Worm (Caenorhabditis elegans): Measurements from ENCODE around the gene F09B9.4.

- no peak for TF ChIP-seq zip-8 (tag; optimal IDR thresholded peaks at IDR 0.05)
- no peak for TF ChIP-seq nhr-237 (tag; optimal IDR thresholded peaks at IDR 0.05)
- no peak for TF ChIP-seq lin-13 (tag; optimal IDR thresholded peaks at IDR 0.05)
- no peak for TF ChIP-seq nhr-28 (tag; optimal IDR thresholded peaks at IDR 0.05)
- TF ChIP-seq ceh-83 (GFP tag; optimal IDR thresholded peaks at IDR 0.05), result no peak
- no peak for TF ChIP-seq blmp-1 (tag; optimal IDR thresholded peaks at IDR 0.05)
- TF ChIP-seq mls-2 (tag; optimal IDR thresholded peaks at IDR 0.05), result no peak
- TF ChIP-seq pha-4 (tag; optimal IDR thresholded peaks at IDR 0.05), result no peak
Observed at ce11 chrX:10184708-10185107, 24.3 kb downstream of the F09B9.4 start.
